Fruit fly (Drosophila melanogaster) whole organism, embryonic: Measurements from ENCODE around the gene ATPsyngamma.

Experiments
- Abd-B ChIP-seq: fragments of 200-800 bp; sonication (Bioruptor generic); optimal IDR thresholded peaks from 2 replicates; lab custom pipeline; 2018; ENCODE audit warnings: missing biosample characterization, mild to moderate bottlenecking, missing genetic modification characterization, moderate library complexity
- Ada2b ChIP-seq: fragments of 200-800 bp; sonication (Bioruptor generic); IDR thresholded peaks from 2 replicates; pipeline ENCODE4 v1.3.6; 2022; ENCODE audit warnings: missing biosample characterization, missing genetic modification characterization
- Adf1 ChIP-seq: fragments of 200-800 bp; sonication (Bioruptor generic); IDR thresholded peaks from 2 replicates; pipeline ENCODE4 v1.3.6; 2022; ENCODE audit warnings: missing biosample characterization, missing genetic modification characterization
- Aef1 ChIP-seq: fragments of 200-800 bp; sonication (Bioruptor generic); IDR thresholded peaks from 3 replicates; pipeline ENCODE4 v1.3.6; 2022; ENCODE audit warnings: missing biosample characterization, missing genetic modification characterization
- CG10979 ChIP-seq: fragments of 200-800 bp; sonication (Bioruptor generic); optimal IDR thresholded peaks from 2 replicates; lab custom pipeline; 2018; ENCODE audit warnings: missing biosample characterization, mild to moderate bottlenecking, missing genetic modification characterization, moderate library complexity
- CG11093 ChIP-seq: fragments of 200-800 bp; sonication (Bioruptor generic); IDR thresholded peaks from 3 replicates; pipeline ENCODE4 v1.3.6; 2022; ENCODE audit warnings: missing biosample characterization, missing genetic modification characterization
- CG12155 ChIP-seq: fragments of 200-800 bp; sonication (Bioruptor generic); optimal IDR thresholded peaks from 3 replicates; lab custom pipeline; 2016; ENCODE audit warnings: missing biosample characterization, missing genetic modification characterization
- CG13624 ChIP-seq: fragments of 200-800 bp; sonication (Bioruptor generic); optimal IDR thresholded peaks from 2 replicates; lab custom pipeline; 2016; ENCODE audit warnings: missing biosample characterization, missing genetic modification characterization
- CG14860 ChIP-seq: fragments of 200-800 bp; sonication (Bioruptor generic); IDR thresholded peaks from 3 replicates; pipeline ENCODE4 v1.3.6; 2022; ENCODE audit warnings: missing biosample characterization, missing genetic modification characterization; ENCODE audit not compliant: partially characterized antibody
- CG15073 ChIP-seq: fragments of 200-800 bp; sonication (Bioruptor generic); optimal IDR thresholded peaks from 2 replicates; lab custom pipeline; 2016; ENCODE audit warnings: missing biosample characterization, missing genetic modification characterization
- CG15696 ChIP-seq: fragments of 200-800 bp; sonication (Bioruptor generic); optimal IDR thresholded peaks from 2 replicates; lab custom pipeline; 2019; ENCODE audit warnings: missing biosample characterization, mild to moderate bottlenecking, missing genetic modification characterization, moderate library complexity
- CG1602 ChIP-seq: fragments of 200-800 bp; sonication (Bioruptor generic); optimal IDR thresholded peaks from 3 replicates; lab custom pipeline; 2016; ENCODE audit warnings: missing biosample characterization, missing genetic modification characterization
- CG1603 ChIP-seq: fragments of 200-800 bp; sonication (Bioruptor generic); optimal IDR thresholded peaks from 2 replicates; lab custom pipeline; 2019; ENCODE audit warnings: missing biosample characterization, mild to moderate bottlenecking, missing genetic modification characterization, moderate library complexity
- CG1647 ChIP-seq: fragments of 200-800 bp; sonication (Bioruptor generic); optimal IDR thresholded peaks from 3 replicates; lab custom pipeline; 2016; ENCODE audit warnings: missing biosample characterization, missing genetic modification characterization
- CG1792 ChIP-seq: fragments of 200-800 bp; sonication (Bioruptor generic); optimal IDR thresholded peaks from 2 replicates; lab custom pipeline; 2016; ENCODE audit warnings: missing biosample characterization, missing genetic modification characterization
- CG18599 ChIP-seq: fragments of 200-800 bp; sonication (Bioruptor generic); optimal IDR thresholded peaks from 3 replicates; lab custom pipeline; 2017; ENCODE audit warnings: missing biosample characterization, missing genetic modification characterization, mild to moderate bottlenecking, moderate library complexity, missing genetic modification reagents
- CG30020 ChIP-seq: fragments of 200-800 bp; optimal IDR thresholded peaks from 2 replicates; lab custom pipeline; 2019; ENCODE audit warnings: missing biosample characterization, mild to moderate bottlenecking, missing genetic modification characterization, moderate library complexity
- CG31441 ChIP-seq: fragments of 200-800 bp; sonication (Bioruptor generic); IDR thresholded peaks from 2 replicates; pipeline ENCODE4 v1.3.6; 2022; ENCODE audit warnings: missing biosample characterization, missing genetic modification characterization
- CG33213 ChIP-seq: fragments of 200-800 bp; sonication (Bioruptor generic); optimal IDR thresholded peaks from 3 replicates; lab custom pipeline; 2016; ENCODE audit warnings: missing biosample characterization, missing genetic modification characterization
- CG34422 ChIP-seq: fragments of 200-800 bp; sonication (Bioruptor generic); IDR thresholded peaks from 3 replicates; pipeline ENCODE4 v1.3.6; 2022; ENCODE audit warnings: missing biosample characterization, missing genetic modification characterization
- CG4360 ChIP-seq: fragments of 200-800 bp; sonication (Bioruptor generic); IDR thresholded peaks from 2 replicates; pipeline ENCODE4 v1.3.6; 2022; ENCODE audit warnings: missing biosample characterization, missing genetic modification characterization
- CG7839 ChIP-seq: fragments of 200-800 bp; sonication (Bioruptor generic); optimal IDR thresholded peaks from 3 replicates; lab custom pipeline; 2018; ENCODE audit warnings: missing biosample characterization, mild to moderate bottlenecking, missing genetic modification characterization, moderate library complexity
- CG9876 ChIP-seq: fragments of 200-800 bp; sonication (Bioruptor generic); optimal IDR thresholded peaks from 2 replicates; lab custom pipeline; 2016; ENCODE audit warnings: missing biosample characterization, missing genetic modification characterization
- CoRest ChIP-seq: fragments of 200-800 bp; sonication (Bioruptor generic); optimal IDR thresholded peaks from 3 replicates; lab custom pipeline; 2018; ENCODE audit warnings: missing biosample characterization, mild to moderate bottlenecking, missing genetic modification characterization, moderate library complexity
- Deaf1 ChIP-seq: fragments of 200-800 bp; optimal IDR thresholded peaks from 3 replicates; lab custom pipeline; 2019; ENCODE audit warnings: missing biosample characterization, mild to moderate bottlenecking, missing genetic modification characterization, moderate library complexity
- Doc2 ChIP-seq: fragments of 200-800 bp; sonication (Bioruptor generic); IDR thresholded peaks from 2 replicates; pipeline ENCODE4 v1.3.6; 2022; ENCODE audit warnings: missing biosample characterization, missing genetic modification characterization
- Doc3 ChIP-seq: fragments of 200-800 bp; sonication (Bioruptor generic); IDR thresholded peaks from 3 replicates; pipeline ENCODE4 v1.3.6; 2022; ENCODE audit warnings: missing biosample characterization, missing genetic modification characterization; ENCODE audit not compliant: partially characterized antibody
- HHEX ChIP-seq: fragments of 200-800 bp; sonication (Bioruptor generic); optimal IDR thresholded peaks from 3 replicates; lab custom pipeline; 2017; ENCODE audit warnings: missing biosample characterization, mild to moderate bottlenecking, missing genetic modification characterization, missing genetic modification reagents
- Hmr ChIP-seq: fragments of 200-800 bp; sonication (Bioruptor generic); optimal IDR thresholded peaks from 3 replicates; lab custom pipeline; 2017; ENCODE audit warnings: mild to moderate bottlenecking, missing biosample characterization, missing genetic modification reagents, missing genetic modification characterization
- Hr3 ChIP-seq: fragments of 200-800 bp; sonication (Bioruptor generic); optimal IDR thresholded peaks from 3 replicates; lab custom pipeline; 2016; ENCODE audit warnings: missing biosample characterization, missing genetic modification characterization
- Nf-YC ChIP-seq: fragments of 200-800 bp; optimal IDR thresholded peaks from 3 replicates; lab custom pipeline; 2019; ENCODE audit warnings: missing biosample characterization, mild to moderate bottlenecking, missing genetic modification characterization, moderate library complexity
- Optix ChIP-seq: fragments of 200-800 bp; sonication (Bioruptor generic); IDR thresholded peaks from 3 replicates; pipeline ENCODE4 v1.3.6; 2022; ENCODE audit warnings: missing biosample characterization, missing genetic modification characterization
- Pdp1 ChIP-seq, 2 experiments: fragments of 200-800 bp; sonication (Bioruptor generic); optimal IDR thresholded peaks; 3 replicates each; lab custom pipeline; 2016; ENCODE audit warnings: missing biosample characterization in 2 of 2, missing genetic modification characterization in 2 of 2, mild to moderate bottlenecking in 1 of 2, moderate library complexity in 1 of 2
- Side ChIP-seq: fragments of 200-800 bp; sonication (Bioruptor generic); optimal IDR thresholded peaks from 2 replicates; lab custom pipeline; 2016; ENCODE audit warnings: missing biosample characterization, missing genetic modification characterization
- Sox102F ChIP-seq: fragments of 200-800 bp; sonication (Bioruptor generic); optimal IDR thresholded peaks from 2 replicates; lab custom pipeline; 2018; ENCODE audit warnings: missing biosample characterization, mild to moderate bottlenecking, missing genetic modification characterization, moderate library complexity
- Tbp ChIP-seq: fragments of >200 bp; optimal IDR thresholded peaks from 2 replicates; lab custom pipeline; 2018; ENCODE audit warnings: missing biosample characterization, missing genetic modification characterization
- Xbp1 ChIP-seq: fragments of 200-800 bp; sonication (Bioruptor generic); optimal IDR thresholded peaks from 3 replicates; lab custom pipeline; 2016; ENCODE audit warnings: missing biosample characterization, mild to moderate bottlenecking, missing genetic modification characterization
- bbx ChIP-seq: fragments of 200-800 bp; sonication (Bioruptor generic); IDR thresholded peaks from 2 replicates; pipeline ENCODE4 v1.3.6; 2022; ENCODE audit warnings: missing biosample characterization, missing genetic modification characterization; ENCODE audit not compliant: partially characterized antibody
- btn ChIP-seq: fragments of 200-800 bp; sonication (Bioruptor generic); optimal IDR thresholded peaks from 2 replicates; lab custom pipeline; 2016; ENCODE audit warnings: missing biosample characterization, missing genetic modification characterization
- cad ChIP-seq: fragments of >200 bp; optimal IDR thresholded peaks from 2 replicates; lab custom pipeline; 2017; ENCODE audit warnings: missing biosample characterization, missing genetic modification characterization
- chif ChIP-seq, 2 experiments: fragments of 200-800 bp; sonication (Bioruptor generic); optimal IDR thresholded peaks; 3 replicates each; lab custom pipeline; 2016; ENCODE audit warnings: missing biosample characterization in 2 of 2, missing genetic modification characterization in 2 of 2
- crc ChIP-seq: fragments of 200-800 bp; sonication (Bioruptor generic); optimal IDR thresholded peaks from 2 replicates; lab custom pipeline; 2016; ENCODE audit warnings: missing biosample characterization, missing genetic modification characterization
- da ChIP-seq: fragments of 200-800 bp; sonication (Bioruptor generic); optimal IDR thresholded peaks from 2 replicates; lab custom pipeline; 2016; ENCODE audit warnings: missing biosample characterization, missing genetic modification characterization
- dimm ChIP-seq: fragments of 200-800 bp; sonication (Bioruptor generic); IDR thresholded peaks from 2 replicates; pipeline ENCODE4 v1.3.6; 2022; ENCODE audit warnings: missing biosample characterization, missing genetic modification characterization
- dmrt11E ChIP-seq: fragments of 200-800 bp; sonication (Bioruptor generic); optimal IDR thresholded peaks from 3 replicates; lab custom pipeline; 2018; ENCODE audit warnings: missing biosample characterization, mild to moderate bottlenecking, missing genetic modification characterization, moderate library complexity
- kay ChIP-seq: fragments of 200-800 bp; sonication (Bioruptor generic); optimal IDR thresholded peaks from 2 replicates; lab custom pipeline; 2016; ENCODE audit warnings: missing biosample characterization, missing genetic modification characterization
- lmd ChIP-seq: fragments of 200-800 bp; sonication (Bioruptor generic); IDR thresholded peaks from 2 replicates; pipeline ENCODE4 v1.3.6; 2022; ENCODE audit warnings: missing biosample characterization, missing genetic modification characterization
- pfk ChIP-seq: fragments of 200-800 bp; sonication (Bioruptor generic); optimal IDR thresholded peaks from 2 replicates; lab custom pipeline; 2018; ENCODE audit warnings: missing biosample characterization, mild to moderate bottlenecking, missing genetic modification characterization, moderate library complexity
- scrt ChIP-seq: fragments of 200-800 bp; sonication (Bioruptor generic); optimal IDR thresholded peaks from 2 replicates; lab custom pipeline; 2018; ENCODE audit warnings: missing biosample characterization, mild to moderate bottlenecking, missing genetic modification characterization, moderate library complexity
- so ChIP-seq: fragments of 200-800 bp; sonication (Bioruptor generic); IDR thresholded peaks from 3 replicates; pipeline ENCODE4 v1.3.6; 2022; ENCODE audit warnings: missing biosample characterization, missing genetic modification characterization
- stc ChIP-seq: fragments of 200-800 bp; sonication (Bioruptor generic); IDR thresholded peaks from 2 replicates; pipeline ENCODE4 v1.3.6; 2022; ENCODE audit warnings: missing biosample characterization, missing genetic modification characterization
- usp ChIP-seq: fragments of >200 bp; optimal IDR thresholded peaks from 2 replicates; lab custom pipeline; 2017; ENCODE audit warnings: missing biosample characterization, missing genetic modification characterization

ATPsyngamma gene

DNA sequence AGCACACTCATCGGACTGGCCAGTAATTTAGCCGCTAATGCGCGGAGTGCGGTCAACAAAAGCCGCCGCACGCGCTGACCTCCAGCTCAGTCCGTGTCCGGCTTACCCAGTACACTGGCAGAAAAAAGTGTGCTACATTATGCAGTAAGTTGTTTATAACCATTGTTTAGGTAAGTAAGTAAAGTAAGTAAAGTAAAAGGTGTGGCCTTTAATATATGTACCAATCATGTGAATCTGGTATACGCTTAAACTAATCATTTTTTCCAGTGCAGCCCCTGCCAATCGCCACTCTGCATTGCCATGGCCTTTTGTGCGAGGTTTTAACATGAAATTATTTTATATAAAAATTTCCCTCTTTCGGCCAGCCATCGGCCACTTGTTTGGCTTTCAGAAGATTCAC is 37.5 kb downstream of the ATPsyngamma start (continued):
- TF ChIP-seq bbx (GFP tag; lab: Robert Waterston, UW): no peak
- TF ChIP-seq crc (GFP tag; lab: Kevin White, UChicago): no peak
- TF ChIP-seq CG10979 (tag; lab: Kevin White, UChicago): peak; percentile 11
- no peak for TF ChIP-seq CG12155 (GFP tag; lab: Kevin White, UChicago)
- peak; percentile 46; the same call in 1 of the 3 replicates for TF ChIP-seq Optix (GFP tag; lab: Robert Waterston, UW)
- TF ChIP-seq CG15696: no peak
- no peak for TF ChIP-seq Pdp1 (GFP tag; optimal IDR thresholded peaks at IDR 0.05; lab: Kevin White, UChicago)
- 0 out of 2 replicates have a peak, but pooled peaks have one; percentile 15 for TF ChIP-seq Ada2b (GFP tag; lab: Robert Waterston, UW)
- TF ChIP-seq CG1647 (GFP tag; lab: Kevin White, UChicago): no peak
- peak; percentile 46 for TF ChIP-seq dmrt11E
- TF ChIP-seq usp (GFP tag; lab: Kevin White, UChicago): no peak
- no peak for TF ChIP-seq cad
- TF ChIP-seq CG9876 (GFP tag; lab: Kevin White, UChicago): no peak
- TF ChIP-seq CoRest (tag; lab: Kevin White, UChicago): no peak
- no peak for TF ChIP-seq Xbp1 (GFP tag; lab: Kevin White, UChicago)
- TF ChIP-seq CG1603 (tag; lab: Kevin White, UChicago): peak; percentile 44
- TF ChIP-seq CG14860 (GFP tag; lab: Robert Waterston, UW): no peak
- no peak for TF ChIP-seq dimm (GFP tag; lab: Robert Waterston, UW)
- no peak for TF ChIP-seq CG11093 (GFP tag; lab: Robert Waterston, UW)
- no peak for TF ChIP-seq kay
- peak; percentile 14 for TF ChIP-seq Abd-B (GFP tag; lab: Kevin White, UChicago)
- no peak for TF ChIP-seq CG30020 (tag; lab: Kevin White, UChicago)
- no peak for TF ChIP-seq CG1792
- no peak for TF ChIP-seq Hmr
- TF ChIP-seq Hr3 (GFP tag; lab: Kevin White, UChicago): no peak
- no peak for TF ChIP-seq CG4360
- TF ChIP-seq CG33213 (GFP tag; lab: Kevin White, UChicago): no peak
- TF ChIP-seq Deaf1 (tag; lab: Kevin White, UChicago): no peak
- TF ChIP-seq Tbp: no peak
- TF ChIP-seq da (GFP tag; lab: Kevin White, UChicago): no peak
- TF ChIP-seq CG15073 (GFP tag; lab: Kevin White, UChicago): no peak
- TF ChIP-seq chif (GFP tag; optimal IDR thresholded peaks at IDR 0.05; lab: Kevin White, UChicago): peak in 1 of 2 experiments; percentile 27
- TF ChIP-seq scrt (GFP tag; lab: Kevin White, UChicago): no peak
- TF ChIP-seq CG18599 (GFP tag; lab: Kevin White, UChicago): no peak
- no peak for TF ChIP-seq HHEX (GFP tag; lab: Kevin White, UChicago)
- TF ChIP-seq CG13624 (GFP tag; lab: Kevin White, UChicago): no peak
- TF ChIP-seq Doc3: no peak
- no peak for TF ChIP-seq so (GFP tag; lab: Robert Waterston, UW)
- TF ChIP-seq Side (GFP tag; lab: Kevin White, UChicago): no peak
- TF ChIP-seq Nf-YC (tag; lab: Kevin White, UChicago): no peak
- no peak for TF ChIP-seq Adf1
- TF ChIP-seq lmd (GFP tag; lab: Robert Waterston, UW): peak; percentile 33; the same call in 1 of the 2 replicates
- TF ChIP-seq CG34422: 0 out of 3 replicates have a peak, but pooled peaks have one; percentile 30
- TF ChIP-seq CG1602: no peak
- TF ChIP-seq Aef1 (GFP tag; lab: Robert Waterston, UW): no peak
- no peak for TF ChIP-seq btn (GFP tag; lab: Kevin White, UChicago)
- no peak for TF ChIP-seq pfk (GFP tag; lab: Kevin White, UChicago)
- TF ChIP-seq stc (GFP tag; lab: Robert Waterston, UW): no peak
- no peak for TF ChIP-seq Sox102F (GFP tag; lab: Kevin White, UChicago)
- no peak for TF ChIP-seq Doc2 (GFP tag; lab: Robert Waterston, UW)
- no peak for TF ChIP-seq CG31441 (GFP tag; lab: Robert Waterston, UW)
- TF ChIP-seq CG7839 (tag; lab: Kevin White, UChicago): peak; percentile 16
